Worm (Caenorhabditis elegans) whole organism, young adult: Measurements from ENCODE around the gene F59B10.5.
A peak's percentile ranks its signal among the peaks of the same experiment; 100 is the strongest.

Experiments used
- B0336.3 ChIP-seq: fragments of 200-800 bp; sonication (Bioruptor generic); IDR thresholded peaks from 2 replicates; pipeline ENCODE4 v1.3.6; 2022; ENCODE audit warnings: missing genetic modification characterization, missing compliant biosample characterization
- C06A6.2 ChIP-seq: fragments of 200-800 bp; sonication (Bioruptor generic); conservative IDR thresholded peaks from 2 replicates; pipeline ENCODE4 v1.3.6; 2022; ENCODE audit warnings: missing genetic modification characterization, missing compliant biosample characterization
- C17E4.6 ChIP-seq: fragments of 200-800 bp; sonication (Bioruptor generic); IDR thresholded peaks from 2 replicates; pipeline ENCODE4 v1.3.6; 2022; ENCODE audit warnings: missing genetic modification reagents, missing genetic modification characterization, missing compliant biosample characterization
- D2030.7 ChIP-seq: fragments of 200-800 bp; sonication (Bioruptor generic); IDR thresholded peaks from 2 replicates; pipeline ENCODE4 v1.3.6; 2022; ENCODE audit warnings: missing genetic modification reagents, missing genetic modification characterization, missing compliant biosample characterization
- F10E7.11 ChIP-seq: sonication (generic microtip); optimal IDR thresholded peaks from 2 replicates; lab custom pipeline; 2017; ENCODE audit warnings: mild to moderate bottlenecking, missing genetic modification characterization, moderate library complexity, missing compliant biosample characterization
- F22D6.2 ChIP-seq: sonication (generic microtip); optimal IDR thresholded peaks from 2 replicates; lab custom pipeline; 2016; ENCODE audit warnings: mild to moderate bottlenecking, missing genetic modification characterization, missing compliant biosample characterization
- F23B12.7 ChIP-seq: sonication (generic microtip); optimal IDR thresholded peaks from 2 replicates; lab custom pipeline; 2017; ENCODE audit warnings: missing genetic modification characterization, mild to moderate bottlenecking, missing compliant biosample characterization, antibody characterized with exemption, moderate library complexity; ENCODE audit not compliant: insufficient read depth
- F39B2.1 ChIP-seq: fragments of 200-800 bp; sonication (Bioruptor generic); IDR thresholded peaks from 2 replicates; pipeline ENCODE4 v1.3.6; 2022; ENCODE audit warnings: missing genetic modification reagents, missing genetic modification characterization, missing compliant biosample characterization
- F57A8.1 ChIP-seq: fragments of 200-800 bp; sonication (Bioruptor generic); optimal IDR thresholded peaks from 2 replicates; lab custom pipeline; 2018; ENCODE audit warnings: mild to moderate bottlenecking, missing genetic modification characterization, moderate library complexity, missing compliant biosample characterization
- K11D2.4 ChIP-seq: fragments of 200-800 bp; sonication (Bioruptor generic); IDR thresholded peaks from 2 replicates; pipeline ENCODE4 v1.3.6; 2022; ENCODE audit warnings: missing genetic modification reagents, missing genetic modification characterization, missing compliant biosample characterization
- T07F8.4 ChIP-seq: sonication (generic microtip); optimal IDR thresholded peaks from 2 replicates; lab custom pipeline; 2016; ENCODE audit warnings: mild to moderate bottlenecking, missing genetic modification characterization, moderate library complexity, missing compliant biosample characterization
- T26A5.8 ChIP-seq: sonication (generic microtip); optimal IDR thresholded peaks from 2 replicates; lab custom pipeline; 2016; ENCODE audit warnings: missing genetic modification characterization, missing compliant biosample characterization
- Y56A3A.18 ChIP-seq: fragments of 200-800 bp; sonication (Bioruptor generic); IDR thresholded peaks from 2 replicates; pipeline ENCODE4 v1.3.6; 2022; ENCODE audit warnings: missing genetic modification reagents, missing genetic modification characterization, missing compliant biosample characterization
- Y79H2A.3 ChIP-seq: fragments of 200-800 bp; sonication (Bioruptor generic); conservative IDR thresholded peaks from 2 replicates; pipeline ENCODE4 v1.3.6; 2022; ENCODE audit warnings: missing genetic modification reagents, missing genetic modification characterization, missing compliant biosample characterization
- Y95B8A.8 ChIP-seq: fragments of 200-800 bp; sonication (Bioruptor generic); IDR thresholded peaks from 2 replicates; pipeline ENCODE4 v1.3.6; 2022; ENCODE audit warnings: missing genetic modification reagents, missing genetic modification characterization, missing compliant biosample characterization
- ZK185.1 ChIP-seq: sonication (generic microtip); optimal IDR thresholded peaks from 2 replicates; lab custom pipeline; 2016; ENCODE audit warnings: mild to moderate bottlenecking, missing genetic modification characterization, missing compliant biosample characterization; ENCODE audit not compliant: poor library complexity, severe bottlenecking
- akir-1 ChIP-seq: fragments of 200-800 bp; sonication (Bioruptor generic); optimal IDR thresholded peaks from 2 replicates; lab custom pipeline; 2018; ENCODE audit warnings: mild to moderate bottlenecking, missing genetic modification characterization, moderate library complexity, missing compliant biosample characterization
- ama-1 ChIP-seq, 3 experiments: fragments of 150-350 bp in 1 of 3; sonication (generic microtip) in 2 of 3; optimal IDR thresholded peaks; 2 replicates each; lab custom pipeline; 2014 to 2018; ENCODE audit warnings: missing biosample characterization in 2 of 3, missing genetic modification characterization in 2 of 3, missing genetic modification reagents in 2 of 3
- attf-6 ChIP-seq: fragments of 200-800 bp; sonication (Bioruptor generic); IDR thresholded peaks from 2 replicates; pipeline ENCODE4 v1.3.6; 2022; ENCODE audit warnings: missing genetic modification reagents, missing genetic modification characterization, missing compliant biosample characterization
- bed-1 ChIP-seq: fragments of 200-800 bp; sonication (Bioruptor generic); IDR thresholded peaks from 2 replicates; pipeline ENCODE4 v1.3.6; 2022; ENCODE audit warnings: missing genetic modification reagents, missing genetic modification characterization, missing compliant biosample characterization
- bed-2 ChIP-seq: fragments of 200-800 bp; sonication (Bioruptor generic); IDR thresholded peaks from 2 replicates; pipeline ENCODE4 v1.3.6; 2022; ENCODE audit warnings: missing genetic modification reagents, missing genetic modification characterization, missing compliant biosample characterization
- cebp-2 ChIP-seq: fragments of 200-800 bp; sonication (Bioruptor generic); IDR thresholded peaks from 2 replicates; pipeline ENCODE4 v1.3.6; 2022; ENCODE audit warnings: missing genetic modification characterization, missing compliant biosample characterization
- ceh-100 ChIP-seq: fragments of 200-800 bp; sonication (Bioruptor generic); IDR thresholded peaks from 2 replicates; pipeline ENCODE4 v1.3.6; 2022; ENCODE audit warnings: missing genetic modification reagents, missing genetic modification characterization, missing compliant biosample characterization
- die-1 ChIP-seq: sonication (generic microtip); optimal IDR thresholded peaks from 2 replicates; lab custom pipeline; 2016; ENCODE audit warnings: missing genotype, mild to moderate bottlenecking, missing genetic modification characterization, missing compliant biosample characterization
- dox-1 ChIP-seq: fragments of 200-800 bp; sonication (Bioruptor generic); IDR thresholded peaks from 2 replicates; pipeline ENCODE4 v1.3.6; 2022; ENCODE audit warnings: missing genetic modification reagents, missing genetic modification characterization, missing compliant biosample characterization
- dpl-1 ChIP-seq: fragments of 150-350 bp; optimal IDR thresholded peaks from 2 replicates; lab custom pipeline; 2014; ENCODE audit warnings: missing biosample characterization, missing genetic modification reagents, missing genetic modification characterization
- egl-44 ChIP-seq: fragments of 200-800 bp; sonication (Bioruptor generic); IDR thresholded peaks from 2 replicates; pipeline ENCODE4 v1.3.6; 2022; ENCODE audit warnings: missing genetic modification reagents, missing genetic modification characterization, missing compliant biosample characterization
- egrh-3 ChIP-seq: fragments of 200-800 bp; sonication (Bioruptor generic); IDR thresholded peaks from 2 replicates; pipeline ENCODE4 v1.3.6; 2022; ENCODE audit warnings: missing genetic modification reagents, missing genetic modification characterization, missing compliant biosample characterization
- hmg-1.2 ChIP-seq: fragments of 200-800 bp; sonication (Bioruptor generic); IDR thresholded peaks from 2 replicates; pipeline ENCODE4 v1.3.6; 2022; ENCODE audit warnings: missing genetic modification reagents, missing genetic modification characterization, missing compliant biosample characterization
- lag-1 ChIP-seq: fragments of 200-800 bp; sonication (Bioruptor generic); IDR thresholded peaks from 2 replicates; pipeline ENCODE4 v1.3.6; 2022; ENCODE audit warnings: missing genetic modification reagents, missing genetic modification characterization, missing compliant biosample characterization
- let-526 ChIP-seq: fragments of 200-800 bp; sonication (Bioruptor generic); IDR thresholded peaks from 2 replicates; pipeline ENCODE4 v1.3.6; 2022; ENCODE audit warnings: missing genetic modification reagents, missing genetic modification characterization, missing compliant biosample characterization
- mcd-1 ChIP-seq: fragments of 200-800 bp; sonication (Bioruptor generic); IDR thresholded peaks from 2 replicates; pipeline ENCODE4 v1.3.6; 2022; ENCODE audit warnings: missing genetic modification reagents, missing genetic modification characterization, missing compliant biosample characterization
- mel-28 ChIP-seq: sonication (generic microtip); optimal IDR thresholded peaks from 2 replicates; lab custom pipeline; 2016; ENCODE audit warnings: borderline replicate concordance, mild to moderate bottlenecking, missing genetic modification characterization, missing compliant biosample characterization
- nfya-2 ChIP-seq: fragments of 200-800 bp; sonication (Bioruptor generic); IDR thresholded peaks from 2 replicates; pipeline ENCODE4 v1.3.6; 2022; ENCODE audit warnings: missing genetic modification reagents, missing genetic modification characterization, missing compliant biosample characterization
- nhr-120 ChIP-seq: fragments of 200-800 bp; sonication (Bioruptor generic); IDR thresholded peaks from 2 replicates; pipeline ENCODE4 v1.3.6; 2022; ENCODE audit warnings: missing genetic modification characterization, missing compliant biosample characterization
- rec-8 ChIP-seq, 2 experiments: sonication (generic microtip); optimal IDR thresholded peaks; 2 replicates each; lab custom pipeline; 2016; ENCODE audit warnings: mild to moderate bottlenecking in 2 of 2, missing genetic modification characterization in 2 of 2, missing genetic modification reagents in 2 of 2, missing genotype in 2 of 2, missing biosample characterization in 1 of 2, missing compliant biosample characterization in 1 of 2, moderate library complexity in 1 of 2
- rpc-1 ChIP-seq, 2 experiments: fragments of 150-350 bp in 1 of 2; sonication (generic microtip) in 1 of 2; optimal IDR thresholded peaks; 2 replicates each; lab custom pipeline; 2014 to 2018; ENCODE audit warnings: missing biosample characterization in 1 of 2, missing genetic modification characterization in 1 of 2, missing genetic modification reagents in 1 of 2, missing genotype in 1 of 2
- sdz-38 ChIP-seq: sonication (generic microtip); optimal IDR thresholded peaks from 2 replicates; lab custom pipeline; 2016; ENCODE audit warnings: missing genotype, missing genetic modification characterization, missing compliant biosample characterization
- snpc-1.3 ChIP-seq: sonication (generic microtip); optimal IDR thresholded peaks from 2 replicates; lab custom pipeline; 2017; ENCODE audit warnings: missing genetic modification characterization, mild to moderate bottlenecking, missing compliant biosample characterization, antibody characterized with exemption, moderate library complexity, missing genotype, missing genetic modification reagents; ENCODE audit not compliant: insufficient read depth
- somi-1 ChIP-seq: fragments of 200-800 bp; sonication (Bioruptor generic); optimal IDR thresholded peaks from 2 replicates; lab custom pipeline; 2018; ENCODE audit warnings: mild to moderate bottlenecking, missing genetic modification characterization, missing compliant biosample characterization
- sptf-2 ChIP-seq: fragments of 200-800 bp; sonication (Bioruptor generic); optimal IDR thresholded peaks from 2 replicates; lab custom pipeline; 2018; ENCODE audit warnings: mild to moderate bottlenecking, missing genetic modification characterization, missing compliant biosample characterization
- zfh-2 ChIP-seq: fragments of 200-800 bp; sonication (Bioruptor generic); conservative IDR thresholded peaks from 2 replicates; pipeline ENCODE4 v1.3.6; 2022; ENCODE audit warnings: missing genetic modification reagents, missing genetic modification characterization, missing compliant biosample characterization
- zim-3 ChIP-seq: sonication (generic microtip); optimal IDR thresholded peaks from 2 replicates; lab custom pipeline; 2017; ENCODE audit warnings: mild to moderate bottlenecking, missing genetic modification characterization, moderate library complexity, missing compliant biosample characterization
- ztf-18 ChIP-seq: sonication (generic microtip); optimal IDR thresholded peaks from 2 replicates; lab custom pipeline; 2016; ENCODE audit warnings: missing genotype, mild to moderate bottlenecking, missing genetic modification characterization, missing compliant biosample characterization
- ztf-22 ChIP-seq: fragments of 200-800 bp; sonication (Bioruptor generic); optimal IDR thresholded peaks from 2 replicates; lab custom pipeline; 2018; ENCODE audit warnings: mild to moderate bottlenecking, missing genetic modification characterization, moderate library complexity, missing compliant biosample characterization
- ztf-26 ChIP-seq: sonication (generic microtip); optimal IDR thresholded peaks from 2 replicates; lab custom pipeline; 2017; ENCODE audit warnings: missing genetic modification characterization, missing compliant biosample characterization

F59B10.5 gene

DNA sequence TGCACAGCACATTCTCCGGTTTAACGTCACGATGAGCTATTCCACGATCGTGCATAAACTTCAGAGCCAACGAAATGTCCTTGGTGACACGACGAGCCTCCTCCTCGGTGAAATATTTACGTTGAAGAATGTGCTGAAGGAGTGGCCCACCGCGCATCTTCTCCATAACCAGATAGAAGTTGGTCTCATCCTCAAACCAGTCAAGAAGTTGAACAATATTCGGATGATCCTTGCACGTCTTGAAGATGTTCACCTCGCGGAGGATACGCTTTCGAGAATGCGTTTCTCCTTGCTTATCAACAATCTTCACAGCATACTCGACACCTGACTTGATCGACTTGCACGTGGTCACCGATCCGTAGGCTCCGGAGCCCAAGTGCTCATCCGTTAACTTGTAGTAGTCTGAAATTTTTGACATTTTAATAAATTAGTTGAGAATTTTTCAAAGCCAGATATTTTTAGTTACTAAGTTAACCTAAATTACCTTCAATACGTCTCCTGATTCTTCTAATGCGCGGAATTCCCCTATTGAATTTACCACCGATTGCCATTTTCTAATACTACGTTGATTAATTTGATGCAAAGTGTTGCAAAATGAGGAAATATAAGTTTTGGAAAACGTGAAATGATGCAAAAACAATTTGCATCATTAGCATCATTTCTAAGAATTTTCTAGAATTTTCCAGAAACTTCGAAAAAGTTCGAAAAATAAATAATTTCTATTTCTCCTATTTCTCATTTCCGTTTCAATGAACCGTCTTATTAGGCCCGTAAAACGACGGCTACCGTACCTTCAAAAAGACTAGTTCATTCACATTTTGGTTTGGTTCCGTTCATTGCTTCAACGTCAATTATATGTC, 22.7 kb upstream of the F59B10.5 start (continued):
- TF ChIP-seq rpc-1 (optimal IDR thresholded peaks at IDR 0.05; lab: Kevin White, UChicago) = peak; percentile 12
- no peak for TF ChIP-seq rpc-1 (tag; optimal IDR thresholded peaks at IDR 0.05; lab: Kevin White, UChicago)
- TF ChIP-seq C17E4.6 (GFP tag; lab: Robert Waterston, UW) = no peak
- TF ChIP-seq B0336.3 (GFP tag; lab: Robert Waterston, UW) = peak; percentile 3; the same call in 1 of the 2 replicates
- TF ChIP-seq C06A6.2 = no peak; the same call in 1 of the 2 replicates
- no peak for TF ChIP-seq F23B12.7 (tag; lab: Kevin White, UChicago)
- TF ChIP-seq akir-1 (GFP tag; lab: Kevin White, UChicago) = no peak
- TF ChIP-seq Y95B8A.8 (GFP tag; lab: Robert Waterston, UW) = no peak
- TF ChIP-seq F39B2.1 = no peak
- no peak for TF ChIP-seq lag-1
- TF ChIP-seq egrh-3 (GFP tag; lab: Robert Waterston, UW) = no peak
- no peak for TF ChIP-seq somi-1 (GFP tag; lab: Kevin White, UChicago)
- no peak for TF ChIP-seq F57A8.1 (GFP tag; lab: Kevin White, UChicago)
- TF ChIP-seq T07F8.4 (tag; lab: Kevin White, UChicago) = no peak
- TF ChIP-seq bed-2 (GFP tag; lab: Robert Waterston, UW) = no peak
- no peak for TF ChIP-seq ztf-22 (GFP tag; lab: Kevin White, UChicago)
- TF ChIP-seq bed-1 (GFP tag; lab: Robert Waterston, UW) = no peak
- TF ChIP-seq sdz-38 (tag; lab: Kevin White, UChicago) = no peak
- TF ChIP-seq dpl-1 (GFP tag; lab: Kevin White, UChicago) = no peak
- TF ChIP-seq zfh-2 (GFP tag; lab: Robert Waterston, UW) = peak; percentile 52
- TF ChIP-seq rec-8 (tag; optimal IDR thresholded peaks at IDR 0.05; lab: Kevin White, UChicago) = no peak
- no peak for TF ChIP-seq ztf-18
- no peak for TF ChIP-seq nfya-2 (GFP tag; lab: Robert Waterston, UW)
- TF ChIP-seq sptf-2 (GFP tag; lab: Kevin White, UChicago) = no peak
- no peak for TF ChIP-seq zim-3 (tag; lab: Kevin White, UChicago)
- no peak; the same call in none of the 2 replicates for TF ChIP-seq mcd-1 (GFP tag; lab: Robert Waterston, UW)
- TF ChIP-seq mel-28 = no peak
- TF ChIP-seq Y79H2A.3 (GFP tag; lab: Robert Waterston, UW) = 0 out of 2 replicates have a peak, but pooled peaks have one; percentile 8
- TF ChIP-seq attf-6 = 0 out of 2 replicates have a peak, but pooled peaks have one; percentile 26
- TF ChIP-seq T26A5.8 = no peak
- TF ChIP-seq cebp-2 (GFP tag; lab: Robert Waterston, UW) = 0 out of 2 replicates have a peak, but pooled peaks have one; percentile 24
- TF ChIP-seq F22D6.2 (tag; lab: Kevin White, UChicago) = no peak
- TF ChIP-seq let-526 (GFP tag; lab: Robert Waterston, UW) = no peak
- peak; percentile 74 for TF ChIP-seq ama-1 (optimal IDR thresholded peaks at IDR 0.05; lab: Kevin White, UChicago)
- TF ChIP-seq ama-1 (GFP tag; optimal IDR thresholded peaks at IDR 0.05; lab: Kevin White, UChicago) = no peak
- peak; percentile 18; the same call in 1 of the 2 replicates for TF ChIP-seq hmg-1.2 (GFP tag; lab: Robert Waterston, UW)

DNA sequence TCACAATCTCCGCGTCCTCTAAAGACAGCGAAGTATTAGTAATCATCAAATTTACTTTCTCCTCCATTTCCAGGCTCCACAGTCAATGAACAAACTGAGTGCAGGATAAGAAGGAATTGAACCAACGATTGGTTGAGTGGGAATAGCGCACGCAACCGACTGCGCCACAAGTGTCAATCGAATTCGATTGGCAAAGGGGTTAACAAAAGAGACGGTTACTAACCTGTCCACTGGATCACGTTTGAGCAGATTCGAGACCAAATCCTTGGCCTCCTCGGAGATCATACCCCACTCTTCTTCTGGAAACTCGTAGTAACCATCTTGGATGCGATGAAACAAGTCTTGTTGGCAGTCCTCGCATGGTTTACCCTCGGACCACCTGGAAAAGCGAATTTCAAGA, 21.7 kb upstream of the F59B10.5 start:
- TF ChIP-seq mel-28 (no peak), ceh-100 (GFP tag; lab: Robert Waterston, UW) (no peak), D2030.7 (GFP tag; lab: Robert Waterston, UW) (no peak; the same call in 1 of the 2 replicates), ama-1 (optimal IDR thresholded peaks at IDR 0.05; lab: Kevin White, UChicago) (peak; percentile 93), ama-1 (GFP tag; optimal IDR thresholded peaks at IDR 0.05; lab: Kevin White, UChicago) (no peak), Y56A3A.18 (GFP tag; lab: Robert Waterston, UW) (peak; percentile 10; the same call in 1 of the 2 replicates), ZK185.1 (no peak), K11D2.4 (GFP tag; lab: Robert Waterston, UW) (0 out of 2 replicates have a peak, but pooled peaks have one; percentile 10), egl-44 (GFP tag; lab: Robert Waterston, UW) (no peak; the same call in 1 of the 2 replicates), ztf-26 (no peak), nhr-120 (GFP tag; lab: Robert Waterston, UW) (no peak), F10E7.11 (no peak), die-1 (peak; percentile 1), dox-1 (GFP tag; lab: Robert Waterston, UW) (no peak; the same call in 1 of the 2 replicates), snpc-1.3 (peak; percentile 40)
